Fruit fly (Drosophila melanogaster): ENCODE data around the gene CG14645.

Gene CG14645

dm6 chr3R:4319507-4320138, 15.3 kb upstream of the CG14645 start, which contains the start of gene CG9795 (continued):
- TF ChIP-seq zfh2 (GFP tag; optimal IDR thresholded peaks at IDR 0.05): peak; percentile 48
- peak; percentile 97 for TF ChIP-seq mld (GFP tag; IDR thresholded peaks at IDR 0.05; ENCODE audit: partially characterized antibody)
- no peak for TF ChIP-seq trh (GFP tag; optimal IDR thresholded peaks at IDR 0.05)
- TF ChIP-seq wor (GFP tag; IDR thresholded peaks at IDR 0.05): no peak
- TF ChIP-seq CG31388 (GFP tag; optimal IDR thresholded peaks at IDR 0.05): no peak
- TF ChIP-seq CG12391 (tag; optimal IDR thresholded peaks at IDR 0.05): no peak
- TF ChIP-seq gfzf (GFP tag; optimal IDR thresholded peaks at IDR 0.05): peak; percentile 5
- TF ChIP-seq CG4820 (GFP tag; optimal IDR thresholded peaks at IDR 0.05): no peak
- TF ChIP-seq CG10462 (GFP tag; optimal IDR thresholded peaks at IDR 0.05): no peak
- peak; percentile 57 for TF ChIP-seq gro (GFP tag; optimal IDR thresholded peaks at IDR 0.05)
- TF ChIP-seq gt (GFP tag; IDR thresholded peaks at IDR 0.05): no peak
- peak; percentile 54 for TF ChIP-seq CrebB (tag; optimal IDR thresholded peaks at IDR 0.05)
- peak; percentile 1 for TF ChIP-seq CG6254 (GFP tag; optimal IDR thresholded peaks at IDR 0.05)
- peak; percentile 86 for TF ChIP-seq Dll (GFP tag; IDR thresholded peaks at IDR 0.05; ENCODE audit: partially characterized antibody)
- TF ChIP-seq CG4617 (GFP tag; optimal IDR thresholded peaks at IDR 0.05; ENCODE audit: borderline replicate concordance): peak; percentile 77
- no peak for TF ChIP-seq fd102C (GFP tag; optimal IDR thresholded peaks at IDR 0.05)
- TF ChIP-seq CG7987 (GFP tag; optimal IDR thresholded peaks at IDR 0.05): peak; percentile 51
- peak; percentile 46 for TF ChIP-seq Lhr (GFP tag; optimal IDR thresholded peaks at IDR 0.05)
- no peak for TF ChIP-seq kni (GFP tag; optimal IDR thresholded peaks at IDR 0.05)
- no peak for TF ChIP-seq CG16815 (GFP tag; optimal IDR thresholded peaks at IDR 0.05)
- peak; percentile 41; the same call in 1 of the 2 replicates for TF ChIP-seq ssp (GFP tag; IDR thresholded peaks at IDR 0.05)
- TF ChIP-seq CG14050 (GFP tag; IDR thresholded peaks at IDR 0.05): no peak
- TF ChIP-seq Dip3 (GFP tag; optimal IDR thresholded peaks at IDR 0.05): no peak
- no peak for TF ChIP-seq CG8924 (tag; optimal IDR thresholded peaks at IDR 0.05)
- TF ChIP-seq CG2120 (GFP tag; optimal IDR thresholded peaks at IDR 0.05): peak; percentile 54
- peak; percentile 4 for TF ChIP-seq CG4424 (GFP tag; optimal IDR thresholded peaks at IDR 0.05)
- TF ChIP-seq tio (GFP tag; optimal IDR thresholded peaks at IDR 0.05): no peak
- no peak for TF ChIP-seq Dip2 (GFP tag; IDR thresholded peaks at IDR 0.05)
- TF ChIP-seq CG7839 (tag; optimal IDR thresholded peaks at IDR 0.05): no peak
- TF ChIP-seq CG13894 (tag; optimal IDR thresholded peaks at IDR 0.05): no peak
- TF ChIP-seq seq (GFP tag; IDR thresholded peaks at IDR 0.05): no peak
- TF ChIP-seq org-1 (GFP tag; optimal IDR thresholded peaks at IDR 0.05): no peak
- TF ChIP-seq Oli (tag; optimal IDR thresholded peaks at IDR 0.05): no peak
- no peak for TF ChIP-seq gcm (GFP tag; optimal IDR thresholded peaks at IDR 0.05)
- TF ChIP-seq pfk (GFP tag; optimal IDR thresholded peaks at IDR 0.05): no peak
- no peak for TF ChIP-seq CG9932 (GFP tag; IDR thresholded peaks at IDR 0.05)
- no peak for TF ChIP-seq al (GFP tag; IDR thresholded peaks at IDR 0.05)
- no peak for TF ChIP-seq D19A (tag; optimal IDR thresholded peaks at IDR 0.05)
- TF ChIP-seq Drgx (GFP tag; IDR thresholded peaks at IDR 0.05): no peak; the same call in 1 of the 2 replicates
- no peak for TF ChIP-seq jigr1 (GFP tag; IDR thresholded peaks at IDR 0.05)
- TF ChIP-seq PHDP (tag; optimal IDR thresholded peaks at IDR 0.05): no peak
- TF ChIP-seq fd96Cb (tag; optimal IDR thresholded peaks at IDR 0.05): no peak
- no peak for TF ChIP-seq ewg (GFP tag; optimal IDR thresholded peaks at IDR 0.05)
- no peak for TF ChIP-seq CG14667 (GFP tag; IDR thresholded peaks at IDR 0.05)
- no peak for TF ChIP-seq CG32772 (GFP tag; IDR thresholded peaks at IDR 0.05)
- TF ChIP-seq Bgb (GFP tag; IDR thresholded peaks at IDR 0.05; ENCODE audit: partially characterized antibody): peak; percentile 95
- TF ChIP-seq lab (GFP tag; optimal IDR thresholded peaks at IDR 0.05): no peak
- no peak for TF ChIP-seq CG7357 (GFP tag; IDR thresholded peaks at IDR 0.05)
- no peak for TF ChIP-seq H15 (GFP tag; IDR thresholded peaks at IDR 0.05)
- TF ChIP-seq bsh (GFP tag; optimal IDR thresholded peaks at IDR 0.05): no peak

Measured in whole organism, embryonic.